Fruit fly (Drosophila melanogaster): ENCODE data around the gene PpD3.

The PpD3 gene

dm6 chr3R:9762955-9763931 lies 15.6 kb downstream of the PpD3 start, which contains the start of the genes Snap24 and CG8478 (continued):
- TF ChIP-seq cwo (GFP tag; optimal IDR thresholded peaks at IDR 0.05): no peak
- peak; percentile 56; the same call in 2 of the 3 replicates for TF ChIP-seq mld (GFP tag; IDR thresholded peaks at IDR 0.05; ENCODE audit: partially characterized antibody)
- no peak for TF ChIP-seq CG8281 (tag; optimal IDR thresholded peaks at IDR 0.05)
- no peak for TF ChIP-seq CG4854 (GFP tag; optimal IDR thresholded peaks at IDR 0.05)
- TF ChIP-seq nau (GFP tag; optimal IDR thresholded peaks at IDR 0.05): no peak
- TF ChIP-seq ranshi (GFP tag; IDR thresholded peaks at IDR 0.05): no peak
- no peak for TF ChIP-seq Ets65A (GFP tag)
- TF ChIP-seq trh (GFP tag; optimal IDR thresholded peaks at IDR 0.05): no peak
- no peak for TF ChIP-seq odd (GFP tag; optimal IDR thresholded peaks at IDR 0.05)
- no peak for TF ChIP-seq unpg (GFP tag; optimal IDR thresholded peaks at IDR 0.05)
- TF ChIP-seq gsb (GFP tag; IDR thresholded peaks at IDR 0.05): no peak
- TF ChIP-seq ATbp (GFP tag; optimal IDR thresholded peaks at IDR 0.05): no peak
- peak; percentile 40 for TF ChIP-seq CG4617 (GFP tag; optimal IDR thresholded peaks at IDR 0.05; ENCODE audit: borderline replicate concordance)
- TF ChIP-seq br (optimal IDR thresholded peaks at IDR 0.05): no peak
- TF ChIP-seq CG7556 (GFP tag; optimal IDR thresholded peaks at IDR 0.05): no peak
- no peak for TF ChIP-seq CG14441 (GFP tag; IDR thresholded peaks at IDR 0.05)
- TF ChIP-seq ken (GFP tag; IDR thresholded peaks at IDR 0.05): no peak
- TF ChIP-seq dmrt99B (tag; optimal IDR thresholded peaks at IDR 0.05): no peak
- TF ChIP-seq CG2199 (GFP tag; IDR thresholded peaks at IDR 0.05): no peak
- peak; percentile 61 for TF ChIP-seq pzg (GFP tag; optimal IDR thresholded peaks at IDR 0.05)
- no peak for TF ChIP-seq so (GFP tag; IDR thresholded peaks at IDR 0.05)
- no peak for TF ChIP-seq Trl (optimal IDR thresholded peaks at IDR 0.05)
- TF ChIP-seq Trl (GFP tag; optimal IDR thresholded peaks at IDR 0.05): no peak
- TF ChIP-seq CG17912 (GFP tag; optimal IDR thresholded peaks at IDR 0.05): no peak
- TF ChIP-seq cas (GFP tag; IDR thresholded peaks at IDR 0.05): no peak
- TF ChIP-seq Jarid2 (GFP tag; optimal IDR thresholded peaks at IDR 0.05): no peak
- no peak for TF ChIP-seq yki (optimal IDR thresholded peaks at IDR 0.05)
- TF ChIP-seq ems (GFP tag; optimal IDR thresholded peaks at IDR 0.05): no peak
- TF ChIP-seq luna (GFP tag; optimal IDR thresholded peaks at IDR 0.05): no peak
- no peak for TF ChIP-seq sd (tag; optimal IDR thresholded peaks at IDR 0.05)
- no peak for TF ChIP-seq CG1792 (GFP tag; optimal IDR thresholded peaks at IDR 0.05)
- TF ChIP-seq crp (GFP tag; optimal IDR thresholded peaks at IDR 0.05): no peak
- TF ChIP-seq nmo (GFP tag; optimal IDR thresholded peaks at IDR 0.05): peak; percentile 37
- no peak for TF ChIP-seq croc (GFP tag; conservative IDR thresholded peaks at IDR 0.05)
- no peak for TF ChIP-seq ash1 (GFP tag; optimal IDR thresholded peaks at IDR 0.05)
- no peak for TF ChIP-seq sr (GFP tag; IDR thresholded peaks at IDR 0.05)
- no peak for TF ChIP-seq btn (GFP tag; optimal IDR thresholded peaks at IDR 0.05)
- TF ChIP-seq CG17328 (GFP tag; IDR thresholded peaks at IDR 0.05): no peak
- no peak for TF ChIP-seq CG10321 (GFP tag; IDR thresholded peaks at IDR 0.05)
- no peak for TF ChIP-seq CG12769 (tag; optimal IDR thresholded peaks at IDR 0.05)
- no peak for TF ChIP-seq CG31365 (tag; optimal IDR thresholded peaks at IDR 0.05)
- peak; percentile 6 for TF ChIP-seq CG2712 (tag; optimal IDR thresholded peaks at IDR 0.05)
- no peak for TF ChIP-seq CG14014 (GFP tag; IDR thresholded peaks at IDR 0.05)
- TF ChIP-seq Side (GFP tag; optimal IDR thresholded peaks at IDR 0.05): no peak
- no peak for TF ChIP-seq lola (GFP tag; optimal IDR thresholded peaks at IDR 0.05)
- TF ChIP-seq pum (GFP tag; optimal IDR thresholded peaks at IDR 0.05): no peak
- TF ChIP-seq Antp (GFP tag; optimal IDR thresholded peaks at IDR 0.05): no peak
- no peak for TF ChIP-seq CG2202 (tag; optimal IDR thresholded peaks at IDR 0.05)
- no peak for TF ChIP-seq al (GFP tag; IDR thresholded peaks at IDR 0.05)
- TF ChIP-seq CG12744 (GFP tag; optimal IDR thresholded peaks at IDR 0.05): no peak

All from whole organism, embryonic.